Fruit fly (Drosophila melanogaster): ENCODE results near the gene CG8813.

The CG8813 gene

DNA sequence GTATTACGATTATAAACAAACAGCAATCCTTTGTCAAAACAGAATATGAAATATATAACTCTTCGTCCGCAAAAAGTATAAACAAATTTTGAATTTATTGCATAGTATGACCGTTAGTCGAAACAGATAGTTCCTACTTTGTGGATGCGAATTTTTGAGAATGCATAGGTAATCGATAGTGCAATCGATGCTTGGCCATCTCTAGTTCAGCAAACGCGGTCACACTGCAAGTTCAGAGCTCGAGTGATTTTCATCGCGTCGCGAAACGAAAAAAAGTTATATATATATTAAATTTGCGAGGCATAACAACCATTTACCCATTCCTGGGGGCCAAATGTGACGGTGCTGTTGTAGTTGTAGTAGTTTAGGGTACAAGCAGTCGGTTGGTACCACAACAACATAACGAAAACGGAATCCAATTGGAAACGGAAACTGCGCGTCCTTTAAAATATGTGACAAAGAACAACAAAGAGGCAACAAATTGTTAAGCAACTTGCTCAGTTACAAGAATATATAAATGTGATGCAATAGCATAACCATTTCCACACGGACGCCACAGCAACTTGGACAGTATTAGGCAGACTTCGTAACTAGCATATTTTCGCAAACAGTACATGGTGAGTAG lies 12.4 kb upstream of the CG8813 start, which contains the start of gene CG2991:
TSS of gene CG2991 (plus strand) at position 205 of the 625 bp plus-strand sequence.
- TF ChIP-seq CG8478 (optimal IDR thresholded peaks at IDR 0.05) (no peak), CTCF (optimal IDR thresholded peaks at IDR 0.05) (peak; percentile 7 to 57)

dm6 chr2L:2857862-2858734 lies 11.4 kb upstream of the CG8813 start:
- TF ChIP-seq CTCF (optimal IDR thresholded peaks at IDR 0.05) (no peak), CG8478 (optimal IDR thresholded peaks at IDR 0.05) (no peak)

DNA sequence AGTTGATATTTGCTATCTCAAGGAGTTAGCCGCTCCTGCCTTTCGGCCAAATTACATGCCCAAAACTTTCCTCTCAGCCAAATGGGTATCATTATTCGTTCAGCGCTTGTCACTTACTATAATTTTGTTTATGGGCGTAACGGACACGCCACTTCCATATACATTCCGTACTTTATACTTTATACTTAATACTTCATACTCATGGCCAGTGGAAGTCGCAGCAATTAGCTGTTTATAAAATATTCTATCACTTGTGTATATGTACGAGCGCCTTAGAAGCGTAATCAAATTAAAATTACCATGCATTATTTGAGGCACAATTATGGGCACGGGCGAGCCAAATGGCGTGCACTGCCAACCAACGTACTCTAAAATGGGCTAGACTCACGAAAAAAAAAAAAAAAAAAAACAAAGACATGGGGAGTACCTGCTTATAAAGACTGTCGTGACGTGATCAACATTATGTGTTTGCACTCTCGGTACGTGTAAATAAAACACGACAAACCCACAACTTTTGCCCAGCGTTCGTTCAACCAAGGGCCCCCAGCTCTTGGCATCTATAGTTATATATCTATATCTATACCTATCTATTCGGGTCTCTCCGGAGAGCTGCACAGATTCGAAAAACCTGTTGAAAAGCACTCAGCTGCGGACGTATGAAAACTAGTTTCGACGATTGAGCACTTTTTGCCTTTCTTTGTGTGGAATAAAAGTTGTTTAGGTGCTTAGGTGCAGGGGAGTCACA lies 8.1 kb upstream of the CG8813 start:
- no peak for TF ChIP-seq CTCF (optimal IDR thresholded peaks at IDR 0.05)
- TF ChIP-seq CG8478 (optimal IDR thresholded peaks at IDR 0.05) = no peak

DNA sequence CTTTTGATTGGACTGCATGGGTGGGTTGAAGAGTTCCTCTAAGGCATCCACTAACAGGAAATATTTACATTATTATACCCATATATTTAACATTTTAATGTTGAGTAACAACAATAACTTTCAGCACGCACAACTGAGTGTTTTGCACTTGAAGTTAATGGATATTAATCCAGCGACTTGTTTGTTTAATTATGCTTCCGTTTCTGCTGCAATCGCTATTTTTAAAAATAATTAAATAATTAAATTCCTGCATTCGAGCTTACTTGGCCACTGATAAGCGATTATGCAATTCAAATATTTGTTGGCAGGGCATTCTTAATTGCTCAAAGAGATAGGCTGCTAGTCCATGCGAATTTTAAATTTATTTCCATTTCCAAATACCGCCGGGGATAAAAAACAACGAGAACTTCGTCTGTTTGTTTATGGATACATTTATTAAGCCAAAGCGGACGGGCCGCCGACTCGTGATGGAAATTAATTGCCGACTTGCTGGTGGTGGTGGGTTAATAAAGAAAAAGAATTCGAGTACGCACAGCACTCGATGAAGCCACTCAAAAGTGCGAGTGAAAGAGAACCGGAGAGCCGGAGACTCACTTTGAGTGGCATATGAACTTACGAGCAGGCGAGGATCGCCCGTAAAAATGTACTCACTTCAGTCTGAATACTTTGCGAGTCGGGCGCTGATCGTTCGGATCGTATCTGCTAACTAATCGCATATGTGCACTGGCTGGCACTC lies 7.4 kb upstream of the CG8813 start:
- TF ChIP-seq CTCF (optimal IDR thresholded peaks at IDR 0.05) (no peak), CG8478 (optimal IDR thresholded peaks at IDR 0.05) (no peak)

DNA sequence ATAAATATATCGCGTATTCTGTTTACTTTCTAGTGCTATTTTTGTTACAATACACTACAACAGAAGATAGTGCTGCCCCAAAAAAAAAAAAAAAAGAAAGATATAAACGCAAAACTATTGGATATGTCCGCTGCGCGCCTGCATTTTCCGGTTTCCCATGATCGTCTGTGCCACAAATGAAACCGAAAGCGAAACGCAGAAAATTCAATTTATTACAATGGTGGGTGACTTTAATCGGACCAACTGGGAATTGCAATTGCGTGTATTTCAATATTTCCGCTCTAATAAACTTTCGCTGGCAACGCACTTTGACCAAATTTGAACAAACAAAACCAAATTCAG lies 6.9 kb upstream of the CG8813 start:
- TF ChIP-seq CG8478 (optimal IDR thresholded peaks at IDR 0.05) (no peak), CTCF (optimal IDR thresholded peaks at IDR 0.05) (no peak)

DNA sequence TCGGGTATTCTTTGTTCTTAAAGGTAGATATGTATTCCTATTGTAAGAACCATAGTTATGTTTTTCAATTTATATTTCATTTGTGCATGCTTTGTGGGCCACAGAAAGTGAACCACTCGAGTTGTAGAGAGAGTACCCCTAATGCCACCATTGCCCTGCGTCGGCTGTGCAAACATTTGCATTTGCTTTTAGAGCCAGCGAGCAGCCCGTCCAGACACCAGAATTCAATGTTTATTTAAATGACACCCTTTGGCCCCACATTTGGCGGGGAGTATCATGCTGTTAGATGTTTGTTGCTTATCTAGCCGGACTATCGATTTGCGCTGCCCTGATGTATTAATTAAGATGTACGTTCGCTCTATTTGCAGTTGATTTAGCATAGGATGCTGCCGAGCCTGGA lies 4.9 kb upstream of the CG8813 start:
- TF ChIP-seq CG8478 (optimal IDR thresholded peaks at IDR 0.05) = no peak
- TF ChIP-seq CTCF (optimal IDR thresholded peaks at IDR 0.05) = no peak

- TF ChIP-seq CG8478 (optimal IDR thresholded peaks at IDR 0.05) (no peak), CTCF (optimal IDR thresholded peaks at IDR 0.05) (no peak)
Observed at dm6 chr2L:2865560-2866309, 3.7 kb upstream of the CG8813 start.

dm6 chr2L:2872309-2872932 lies 3.0 kb downstream of the CG8813 start:
- TF ChIP-seq CTCF (optimal IDR thresholded peaks at IDR 0.05) = no peak
- TF ChIP-seq CG8478 (optimal IDR thresholded peaks at IDR 0.05) = no peak

DNA sequence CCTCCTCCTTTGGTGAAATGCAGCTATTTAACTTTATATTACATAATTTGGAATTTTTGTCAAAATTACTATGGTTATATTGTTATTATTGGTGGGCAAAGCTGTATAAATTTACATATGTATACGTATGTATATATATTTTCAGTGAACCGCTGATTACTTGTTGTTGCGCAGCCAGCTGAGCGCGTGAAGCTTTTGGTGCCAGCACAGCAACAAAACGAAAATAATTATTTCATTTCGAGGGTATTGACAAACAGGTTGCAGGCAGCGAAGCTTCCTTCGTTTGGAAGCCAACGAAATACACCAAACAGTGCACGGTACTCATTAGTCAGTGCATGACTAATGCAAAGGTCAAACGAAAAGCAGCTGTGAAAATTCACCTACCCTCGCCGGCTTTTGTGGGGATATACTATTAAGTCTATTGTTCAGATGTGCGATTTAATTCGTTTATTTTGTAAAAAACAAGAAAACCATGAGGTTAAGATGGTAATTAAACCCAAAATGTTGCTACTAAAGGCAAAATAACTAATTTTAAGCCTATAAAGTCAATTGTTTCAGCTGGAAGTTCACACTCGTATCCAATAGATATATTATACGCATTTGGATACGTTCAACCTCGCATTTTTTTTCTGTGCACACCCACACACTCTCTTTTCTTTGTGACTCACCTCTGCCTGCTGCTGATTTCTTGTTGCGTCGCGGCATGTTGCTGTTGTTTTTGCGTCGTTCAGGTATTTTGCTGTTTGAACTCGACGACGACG lies 3.7 kb downstream of the CG8813 start:
- no peak for TF ChIP-seq CG8478 (optimal IDR thresholded peaks at IDR 0.05)
- no peak for TF ChIP-seq CTCF (optimal IDR thresholded peaks at IDR 0.05)

dm6 chr2L:2873729-2874127 lies 4.3 kb downstream of the CG8813 start:
- TF ChIP-seq CTCF (optimal IDR thresholded peaks at IDR 0.05) (no peak), CG8478 (optimal IDR thresholded peaks at IDR 0.05) (no peak)

DNA sequence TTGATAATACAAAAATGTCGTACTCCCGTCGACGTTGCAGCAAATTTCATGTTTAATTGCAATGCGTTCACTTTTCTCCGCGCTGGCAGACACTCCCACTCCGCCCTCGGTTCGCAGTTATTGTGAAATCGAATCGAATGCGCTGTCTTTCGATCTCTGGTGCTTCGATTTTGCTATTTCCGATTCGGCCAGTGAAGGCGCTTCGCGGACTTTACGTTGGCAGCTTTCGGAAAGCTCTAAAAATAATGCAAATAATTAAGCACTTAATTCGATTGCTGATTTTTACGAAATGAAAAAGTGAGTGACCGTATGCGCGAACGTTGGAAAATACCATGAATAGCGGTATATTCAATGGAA lies 4.7 kb downstream of the CG8813 start, which contains the start of gene Ifrd1:
TSS of gene Ifrd1 (minus strand) at position 305 of the 357 bp plus-strand sequence.
- TF ChIP-seq CTCF (optimal IDR thresholded peaks at IDR 0.05) = no peak
- no peak for TF ChIP-seq CG8478 (optimal IDR thresholded peaks at IDR 0.05)

dm6 chr2L:2874542-2875194 lies 5.2 kb downstream of the CG8813 start, which contains the start of gene CG8814:
TSS of gene CG8814 (plus strand) at chr2L:2874890.
- TF ChIP-seq CG8478 (optimal IDR thresholded peaks at IDR 0.05) (no peak), CTCF (optimal IDR thresholded peaks at IDR 0.05) (no peak)

- TF ChIP-seq CTCF (optimal IDR thresholded peaks at IDR 0.05) = no peak
- no peak for TF ChIP-seq CG8478 (optimal IDR thresholded peaks at IDR 0.05)
Observed at dm6 chr2L:2878188-2878587, 8.7 kb downstream of the CG8813 start, which contains the start of the genes Prx6a and Sbat. TSS of gene Prx6a (minus strand) at chr2L:2878232. TSS of gene Sbat (plus strand) at chr2L:2878344.
